Fruit fly (Drosophila melanogaster) whole organism, embryonic: ENCODE data around the gene CG5013.

Experiments
- CG12219 ChIP-seq: fragments of 200-800 bp; sonication (Bioruptor generic); optimal IDR thresholded peaks from 3 replicates; lab custom pipeline; 2018; ENCODE audit warnings: missing biosample characterization, mild to moderate bottlenecking, missing genetic modification characterization
- Mrtf ChIP-seq: fragments of 200-800 bp; sonication (Bioruptor generic); IDR thresholded peaks from 3 replicates; pipeline ENCODE4 v1.3.6; 2022; ENCODE audit warnings: missing biosample characterization, missing genetic modification characterization
- jumu ChIP-seq: fragments of 200-800 bp; sonication (Bioruptor generic); optimal IDR thresholded peaks from 3 replicates; lab custom pipeline; 2016; ENCODE audit warnings: missing biosample characterization, missing genetic modification characterization

dm6 chr3R:16097661-16098329, 48.3 kb downstream of the CG5013 start:
- TF ChIP-seq jumu (peak; percentile 72), Mrtf (peak; percentile 59; the same call in 2 of the 3 replicates), CG12219 (peak; percentile 72)
